Fruit fly (Drosophila melanogaster) whole organism, adult: ENCODE measurements around the gene CHKov1.

Experiments
- CG1620 ChIP-seq: fragments of 200-800 bp; sonication (Bioruptor generic); optimal IDR thresholded peaks from 2 replicates; lab custom pipeline; 2016; ENCODE audit warnings: missing biosample characterization, missing genetic modification characterization
- CG7101 ChIP-seq: fragments of 200-800 bp; sonication (Bioruptor generic); optimal IDR thresholded peaks from 2 replicates; lab custom pipeline; 2018; ENCODE audit warnings: missing biosample characterization, mild to moderate bottlenecking, missing genetic modification characterization, moderate library complexity
- Clk ChIP-seq: fragments of 200-800 bp; sonication (Bioruptor generic); optimal IDR thresholded peaks from 2 replicates; lab custom pipeline; 2017; ENCODE audit warnings: missing biosample characterization, missing genetic modification characterization
- Crg-1 ChIP-seq: fragments of 200-800 bp; sonication (Bioruptor generic); optimal IDR thresholded peaks from 2 replicates; lab custom pipeline; 2016; ENCODE audit warnings: missing biosample characterization, missing genetic modification characterization
- Mnt ChIP-seq: fragments of 200-800 bp; sonication (Bioruptor generic); optimal IDR thresholded peaks from 2 replicates; lab custom pipeline; 2016; ENCODE audit warnings: missing biosample characterization, mild to moderate bottlenecking, missing genetic modification characterization
- toe ChIP-seq: fragments of 200-800 bp; sonication (Bioruptor generic); optimal IDR thresholded peaks from 2 replicates; lab custom pipeline; 2016; ENCODE audit warnings: missing biosample characterization, missing genetic modification characterization

dm6 chr3R:25275276-25275675 is 53.8 kb downstream of the CHKov1 start:
- TF ChIP-seq Crg-1 (GFP tag; lab: Kevin White, UChicago) (peak; percentile 11), toe (GFP tag; lab: Kevin White, UChicago) (no peak), Mnt (GFP tag; lab: Kevin White, UChicago) (peak; percentile 19), CG1620 (GFP tag; lab: Kevin White, UChicago) (no peak), CG7101 (tag; lab: Kevin White, UChicago) (peak; percentile 65), Clk (GFP tag; lab: Kevin White, UChicago) (no peak)
